Worm (Caenorhabditis elegans) whole organism, dauer: ENCODE results near the gene mrpl-39.

ENCODE experiments used
- unc-62 ChIP-seq: sonication (generic microtip); optimal IDR thresholded peaks from 2 replicates; lab custom pipeline; 2017; ENCODE audit warnings: missing biosample characterization, missing genetic modification reagents, missing genetic modification characterization

Gene mrpl-39

DNA sequence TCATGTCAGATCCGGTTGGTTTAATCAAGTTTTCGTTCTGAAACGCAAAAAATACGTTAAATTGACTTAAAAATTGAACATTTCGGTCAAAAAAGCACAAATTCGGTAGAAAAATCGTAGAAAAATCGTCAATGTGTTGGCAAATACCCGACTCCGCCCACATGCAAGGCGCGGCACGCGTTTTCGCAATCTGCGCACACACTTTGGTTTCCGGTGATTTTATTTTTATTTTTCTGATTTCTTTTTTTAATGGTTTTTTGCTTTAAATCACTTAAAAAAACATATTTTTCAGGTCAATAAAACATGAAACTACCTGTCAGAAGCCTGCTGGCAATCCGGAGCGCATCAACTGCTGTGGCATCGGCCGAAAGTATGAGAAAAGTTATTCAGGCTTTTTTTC, at the start of gene mrpl-39, which contains the start of gene gly-7:
TSS of gene mrpl-39 (plus strand) at position 293 of the 400 bp plus-strand sequence.
TSS of gene gly-7 (minus strand) at position 37 of the 400 bp plus-strand sequence.
- no peak for TF ChIP-seq unc-62 (GFP tag; lab: Kevin White, UChicago)

- no peak for TF ChIP-seq unc-62 (GFP tag; lab: Kevin White, UChicago)
Measured at ce11 chrV:1771727-1772126, 49.7 kb upstream of the mrpl-39 start, which contains the start of gene dhs-13. Gene dhs-13 (minus strand): TSS chrV:1771734.

- no peak for TF ChIP-seq unc-62 (GFP tag; lab: Kevin White, UChicago)
Measured at ce11 chrV:1773120-1773519, 48.3 kb upstream of the mrpl-39 start.

DNA sequence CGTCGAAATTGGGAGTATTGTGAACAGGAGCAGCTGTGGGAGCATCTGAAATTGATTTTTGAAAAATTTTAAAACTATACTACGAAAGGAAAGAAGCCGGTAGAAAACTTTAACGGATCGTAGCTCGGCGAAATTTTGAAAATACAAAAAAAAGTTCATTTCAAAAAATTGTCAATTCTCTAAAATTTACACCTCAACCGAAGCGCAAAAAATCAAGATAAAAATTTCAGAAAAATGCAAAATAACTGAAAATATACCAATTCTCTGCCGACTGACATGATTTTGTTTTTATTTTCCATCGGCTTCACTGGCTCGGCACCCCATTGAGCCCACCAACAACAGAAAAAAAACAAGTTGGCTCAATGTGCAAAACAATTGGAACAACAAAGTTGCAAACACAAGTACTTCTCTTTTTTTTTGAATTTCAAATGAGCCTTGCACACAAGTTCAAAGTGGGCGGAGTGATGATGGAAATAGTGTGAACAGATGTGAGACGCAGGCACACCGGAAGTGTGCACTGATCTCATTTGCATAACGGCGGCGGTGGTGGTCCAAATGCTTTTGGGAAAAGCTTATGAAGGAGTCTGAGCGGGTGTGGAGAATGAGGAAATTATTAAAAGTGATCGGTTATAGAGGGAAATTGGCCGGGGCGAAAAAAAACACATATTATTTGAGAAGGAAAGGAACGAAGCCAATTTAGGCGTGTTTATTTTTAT, 46.3 kb upstream of the mrpl-39 start, which contains the start of gene F36H9.7:
TSS of gene F36H9.7 (minus strand) at position 51 of the 716 bp plus-strand sequence.
- no peak for TF ChIP-seq unc-62 (GFP tag; lab: Kevin White, UChicago)

DNA sequence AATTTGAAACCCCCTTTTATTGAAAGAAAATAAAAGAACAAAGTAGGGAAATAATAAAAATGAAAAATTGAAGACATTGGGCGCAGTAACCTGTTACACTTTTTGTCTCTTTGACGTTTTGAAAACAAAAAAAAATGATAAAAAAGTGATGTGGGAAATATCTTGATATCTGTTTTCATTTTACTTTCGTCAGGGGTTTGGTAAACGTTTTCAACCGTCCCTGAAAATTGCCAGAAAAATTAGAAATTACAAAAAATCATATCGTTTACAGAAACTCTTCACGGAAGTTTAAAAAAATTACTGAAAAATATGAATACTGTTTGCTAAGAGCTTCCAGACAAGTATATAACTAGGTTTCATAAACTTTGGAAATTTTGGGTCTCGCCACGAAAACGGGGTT, 42.2 kb upstream of the mrpl-39 start, which contains the start of gene F36H9.4:
TSS of gene F36H9.4 (minus strand) at position 101 of the 400 bp plus-strand sequence.
- no peak for TF ChIP-seq unc-62 (GFP tag; lab: Kevin White, UChicago)

DNA sequence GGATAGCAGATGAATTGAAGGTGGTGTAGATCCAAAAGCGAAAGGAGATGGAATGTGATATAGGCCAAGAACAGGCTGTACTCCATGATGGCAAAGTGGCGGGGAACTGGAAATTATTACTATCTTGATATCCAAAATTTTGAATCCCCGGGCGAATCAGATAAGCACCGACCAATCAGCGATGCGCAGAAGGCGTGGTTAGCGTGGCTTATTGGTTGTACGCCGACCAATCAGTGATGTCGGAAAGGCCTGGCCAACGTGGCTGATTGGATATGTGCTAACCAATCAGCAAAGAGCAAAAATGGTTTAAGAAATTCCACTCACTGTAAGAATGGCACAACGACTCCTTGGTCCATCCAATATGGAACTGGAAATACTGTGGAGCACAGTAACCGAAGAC, 41.4 kb upstream of the mrpl-39 start:
- no peak for TF ChIP-seq unc-62 (GFP tag; lab: Kevin White, UChicago)

DNA sequence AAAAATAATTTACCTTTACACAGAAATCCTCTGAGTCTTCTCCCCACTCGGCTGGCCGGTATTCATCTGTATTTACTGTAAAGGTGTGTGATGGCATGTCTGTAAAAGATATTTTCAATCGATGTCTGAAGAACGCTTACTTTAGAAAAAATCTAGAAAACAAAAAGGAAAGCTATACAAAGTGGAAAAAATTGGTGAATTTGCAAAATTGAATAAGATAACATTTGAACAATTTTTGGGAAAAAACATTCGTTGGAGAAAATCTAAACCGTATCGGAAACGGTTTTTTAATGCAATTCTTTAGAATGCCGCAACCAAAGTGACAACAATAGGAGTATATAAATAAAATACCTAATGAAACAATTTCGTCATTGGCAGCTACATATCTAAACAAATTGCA, 39.5 kb upstream of the mrpl-39 start, which contains the start of gene F36H9.5:
TSS of gene F36H9.5 (minus strand) at position 101 of the 400 bp plus-strand sequence.
- no peak for TF ChIP-seq unc-62 (GFP tag; lab: Kevin White, UChicago)

ce11 chrV:1788157-1788556, 33.2 kb upstream of the mrpl-39 start, which contains the start of gene F36H9.2:
Gene F36H9.2 (plus strand): TSS chrV:1788457.
- TF ChIP-seq unc-62 (GFP tag; lab: Kevin White, UChicago), result no peak

ce11 chrV:1789495-1789894, 31.9 kb upstream of the mrpl-39 start:
- no peak for TF ChIP-seq unc-62 (GFP tag; lab: Kevin White, UChicago)

- no peak for TF ChIP-seq unc-62 (GFP tag; lab: Kevin White, UChicago)
Measured at ce11 chrV:1794218-1794617, 27.2 kb upstream of the mrpl-39 start, which contains the start of gene F36H9.1. Gene F36H9.1 (plus strand): TSS chrV:1794518.

DNA sequence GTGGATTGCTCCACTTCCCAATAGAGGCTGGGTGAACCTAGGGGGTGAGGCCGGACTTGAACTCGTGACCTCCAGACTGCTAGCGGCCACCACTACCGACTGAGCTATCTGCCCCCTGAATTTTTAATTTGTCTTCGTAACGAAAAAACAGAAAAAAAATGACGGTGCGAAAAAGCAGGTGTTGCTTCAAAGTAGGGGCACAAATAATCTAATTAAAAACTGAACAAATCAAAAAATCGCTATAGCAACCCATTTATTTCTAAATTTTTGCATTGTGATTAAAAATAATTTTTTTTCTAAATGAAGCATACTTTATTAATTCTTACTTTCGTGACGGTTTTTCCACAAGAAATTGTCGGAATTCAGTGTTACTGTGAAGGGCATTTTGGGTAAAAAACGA, 23.5 kb upstream of the mrpl-39 start, which contains the start of gene F36H9.10:
TSS of gene F36H9.10 (plus strand) at position 301 of the 400 bp plus-strand sequence.
- no peak for TF ChIP-seq unc-62 (GFP tag; lab: Kevin White, UChicago)

ce11 chrV:1803043-1803442, 18.3 kb upstream of the mrpl-39 start, which contains the start of gene srt-41:
Gene srt-41 (minus strand): TSS chrV:1803143.
- no peak for TF ChIP-seq unc-62 (GFP tag; lab: Kevin White, UChicago)

DNA sequence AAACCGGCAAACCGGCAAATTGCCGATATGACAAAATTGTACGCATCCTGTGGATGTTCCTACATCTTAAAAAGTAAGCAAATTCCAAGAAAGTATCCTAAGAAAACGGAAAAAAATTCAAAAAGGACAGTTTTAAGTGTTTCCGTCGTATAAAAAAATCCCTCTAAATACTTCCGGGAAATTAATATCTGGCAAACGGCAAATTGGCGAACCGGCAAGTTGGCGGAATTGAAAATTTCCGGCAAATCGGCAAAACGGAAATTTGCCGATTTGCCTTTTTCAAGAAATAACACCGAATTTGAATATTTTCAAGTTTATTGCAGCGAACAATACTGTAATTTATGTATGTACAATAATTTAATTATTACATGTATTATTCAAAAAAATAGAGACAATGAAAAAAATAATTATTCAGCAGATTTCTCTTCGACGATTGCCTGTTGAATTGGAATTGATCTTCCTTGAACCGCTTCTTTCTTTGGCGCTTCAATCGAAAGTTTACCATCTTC, 17.3 kb upstream of the mrpl-39 start:
- no peak for TF ChIP-seq unc-62 (GFP tag; lab: Kevin White, UChicago)

ce11 chrV:1804645-1805559, 16.5 kb upstream of the mrpl-39 start, which contains the start of the genes hsp-16.2 and hsp-16.41:
Gene hsp-16.2 (minus strand): TSS chrV:1804957.
Gene hsp-16.41 (plus strand): TSS chrV:1805178.
- no peak for TF ChIP-seq unc-62 (GFP tag; lab: Kevin White, UChicago)

DNA sequence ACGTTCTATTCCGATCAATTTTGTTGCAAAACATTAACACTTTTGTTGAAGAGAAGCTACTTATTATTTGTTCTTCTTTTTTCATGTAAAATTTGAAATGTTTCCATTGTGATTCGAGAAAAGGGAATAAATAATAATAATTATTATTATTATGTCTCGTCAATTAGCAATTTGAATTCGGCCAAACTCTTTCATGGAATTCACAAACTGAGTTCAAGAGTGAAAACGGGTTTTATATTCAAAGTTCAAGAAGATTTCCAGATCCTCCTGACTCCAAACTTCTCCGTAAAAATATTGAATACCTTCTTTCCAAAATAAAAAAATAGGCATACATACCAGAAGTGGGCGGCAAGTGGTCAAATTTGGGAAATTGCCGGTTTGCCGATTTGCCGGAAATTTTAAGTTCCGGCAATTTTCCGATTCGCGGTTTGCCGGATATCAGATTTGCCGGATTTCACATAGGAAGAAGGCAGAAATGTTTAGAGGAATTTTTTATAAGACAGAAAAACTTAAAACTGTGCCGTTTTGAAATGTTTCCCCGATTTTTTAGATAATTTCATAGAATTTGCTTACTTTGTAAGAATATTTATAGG, 15.6 kb upstream of the mrpl-39 start:
- no peak for TF ChIP-seq unc-62 (GFP tag; lab: Kevin White, UChicago)
